Worm (Caenorhabditis elegans) whole organism, L4/young adult: Measurements from ENCODE around the gene ctns-1.

ENCODE experiments used
- W03F9.2 ChIP-seq: fragments of 150-350 bp; optimal IDR thresholded peaks from 2 replicates; lab custom pipeline; 2014; ENCODE audit warnings: missing biosample characterization, missing genetic modification characterization
- dao-5 ChIP-seq: sonication (generic microtip); optimal IDR thresholded peaks from 2 replicates; lab custom pipeline; 2016; ENCODE audit warnings: missing genotype, missing genetic modification characterization, moderate library complexity, missing compliant biosample characterization
- him-1 ChIP-seq: sonication (generic microtip); optimal IDR thresholded peaks from 2 replicates; lab custom pipeline; 2016; ENCODE audit warnings: missing genotype, missing genetic modification reagents, missing genetic modification characterization, missing compliant biosample characterization

ce11 chrII:8169283-8169682 lies 32.6 kb upstream of the ctns-1 start, which contains the start of gene T05C12.15:
- TF ChIP-seq dao-5 (tag; lab: Kevin White, UChicago) (no peak), W03F9.2 (tag; lab: Kevin White, UChicago) (no peak), him-1 (no peak)
